Worm (Caenorhabditis elegans) whole organism, L3 larva: ENCODE measurements around the gene ensh-1.

ENCODE experiments used
- R02D3.7 ChIP-seq: fragments of 150-350 bp; optimal IDR thresholded peaks from 2 replicates; lab custom pipeline; 2014; ENCODE audit warnings: missing biosample characterization, missing genetic modification characterization
- aly-2 ChIP-seq: fragments of 150-350 bp; optimal IDR thresholded peaks from 2 replicates; lab custom pipeline; 2014; ENCODE audit warnings: missing biosample characterization, missing genetic modification characterization
- ama-1 ChIP-seq: fragments of 150-350 bp; optimal IDR thresholded peaks from 2 replicates; lab custom pipeline; 2018
- ceh-28 ChIP-seq: fragments of 150-350 bp; optimal IDR thresholded peaks from 2 replicates; lab custom pipeline; 2014; ENCODE audit warnings: missing biosample characterization, missing genetic modification reagents, missing genetic modification characterization
- ceh-9 ChIP-seq: sonication (generic microtip); optimal IDR thresholded peaks from 2 replicates; lab custom pipeline; 2018; ENCODE audit warnings: missing biosample characterization, missing genetic modification characterization
- daf-12 ChIP-seq: fragments of 150-350 bp; optimal IDR thresholded peaks from 2 replicates; lab custom pipeline; 2014; ENCODE audit warnings: missing biosample characterization, missing genetic modification reagents, missing genetic modification characterization
- egl-27 ChIP-seq: sonication (generic microtip); optimal IDR thresholded peaks from 4 replicates; lab custom pipeline; 2017; ENCODE audit warnings: missing biosample characterization, missing genetic modification reagents, missing genetic modification characterization
- elt-1 ChIP-seq: fragments of 150-350 bp; optimal IDR thresholded peaks from 2 replicates; lab custom pipeline; 2014; ENCODE audit warnings: missing biosample characterization, missing genetic modification characterization
- elt-2 ChIP-seq: sonication (generic microtip); optimal IDR thresholded peaks from 2 replicates; lab custom pipeline; 2016; ENCODE audit warnings: missing genetic modification reagents, mild to moderate bottlenecking, missing genetic modification characterization, missing compliant biosample characterization
- elt-3 ChIP-seq, 3 experiments: fragments of 150-350 bp in 1 of 3; sonication (generic microtip) in 2 of 3; optimal IDR thresholded peaks; 2 replicates in 2 of 3; 4 replicates in 1 of 3; lab custom pipeline; 2014 to 2017; ENCODE audit warnings: missing biosample characterization in 3 of 3, missing genetic modification characterization in 3 of 3
- fkh-10 ChIP-seq: sonication (generic microtip); optimal IDR thresholded peaks from 2 replicates; lab custom pipeline; 2017; ENCODE audit warnings: missing biosample characterization, missing genetic modification reagents, missing genetic modification characterization
- hmg-11 ChIP-seq: sonication (generic microtip); optimal IDR thresholded peaks from 2 replicates; lab custom pipeline; 2016; ENCODE audit warnings: missing genetic modification characterization, missing compliant biosample characterization
- jun-1 ChIP-seq: fragments of 150-350 bp; optimal IDR thresholded peaks from 2 replicates; lab custom pipeline; 2014; ENCODE audit warnings: missing biosample characterization, missing genetic modification reagents, missing genetic modification characterization
- lin-15B ChIP-seq: fragments of 150-350 bp; optimal IDR thresholded peaks from 2 replicates; lab custom pipeline; 2014; ENCODE audit warnings: missing biosample characterization, missing genetic modification characterization
- lin-39 ChIP-seq: fragments of 150-350 bp; optimal IDR thresholded peaks from 2 replicates; lab custom pipeline; 2018; ENCODE audit warnings: missing biosample characterization, missing genetic modification reagents, missing genetic modification characterization
- lsy-12 ChIP-seq: sonication (generic microtip); optimal IDR thresholded peaks from 2 replicates; lab custom pipeline; 2016; ENCODE audit warnings: mild to moderate bottlenecking, missing genetic modification characterization, missing compliant biosample characterization
- mdl-1 ChIP-seq: fragments of 150-350 bp; optimal IDR thresholded peaks from 2 replicates; lab custom pipeline; 2014; ENCODE audit warnings: missing biosample characterization, missing genetic modification characterization
- mml-1 ChIP-seq: fragments of 150-350 bp; sonication (generic microtip); optimal IDR thresholded peaks from 3 replicates; lab custom pipeline; 2014; ENCODE audit warnings: missing biosample characterization, missing genetic modification characterization
- nfya-1 ChIP-seq: sonication (generic microtip); optimal IDR thresholded peaks from 2 replicates; lab custom pipeline; 2017; ENCODE audit warnings: missing genetic modification characterization, mild to moderate bottlenecking, missing compliant biosample characterization, antibody characterized with exemption, moderate library complexity; ENCODE audit not compliant: insufficient read depth
- nhr-12 ChIP-seq: fragments of 150-350 bp; optimal IDR thresholded peaks from 2 replicates; lab custom pipeline; 2014; ENCODE audit warnings: missing biosample characterization, missing genetic modification characterization
- nhr-237 ChIP-seq: fragments of 150-350 bp; optimal IDR thresholded peaks from 2 replicates; lab custom pipeline; 2014; ENCODE audit warnings: missing biosample characterization, missing genetic modification characterization
- nhr-25 ChIP-seq: sonication (generic microtip); optimal IDR thresholded peaks from 2 replicates; lab custom pipeline; 2017; ENCODE audit warnings: missing biosample characterization, missing genetic modification characterization
- nhr-43 ChIP-seq: sonication (generic microtip); optimal IDR thresholded peaks from 2 replicates; lab custom pipeline; 2016; ENCODE audit warnings: mild to moderate bottlenecking, missing genetic modification characterization, missing compliant biosample characterization; ENCODE audit not compliant: poor library complexity, severe bottlenecking
- nhr-67 ChIP-seq: fragments of 150-350 bp; optimal IDR thresholded peaks from 2 replicates; lab custom pipeline; 2014; ENCODE audit warnings: missing biosample characterization, missing genetic modification characterization
- nhr-77 ChIP-seq: fragments of 150-350 bp; optimal IDR thresholded peaks from 2 replicates; lab custom pipeline; 2014; ENCODE audit warnings: missing biosample characterization, missing genetic modification characterization
- pha-4 ChIP-seq: fragments of 150-350 bp; optimal IDR thresholded peaks from 2 replicates; lab custom pipeline; 2014; ENCODE audit warnings: missing biosample characterization, missing genetic modification reagents, missing genetic modification characterization
- pqm-1 ChIP-seq: fragments of 150-350 bp; optimal IDR thresholded peaks from 2 replicates; lab custom pipeline; 2017; ENCODE audit warnings: missing biosample characterization, missing genetic modification characterization, inconsistent platforms
- sea-2 ChIP-seq: fragments of 150-350 bp; sonication (generic microtip); optimal IDR thresholded peaks from 4 replicates; lab custom pipeline; 2014; ENCODE audit warnings: missing biosample characterization, missing genetic modification reagents, missing genetic modification characterization
- skn-1 ChIP-seq: fragments of 150-350 bp; optimal IDR thresholded peaks from 2 replicates; lab custom pipeline; 2014; ENCODE audit warnings: missing biosample characterization, missing genetic modification characterization
- snpc-4 ChIP-seq: fragments of 150-350 bp; optimal IDR thresholded peaks from 2 replicates; lab custom pipeline; 2014; ENCODE audit warnings: missing biosample characterization, missing genetic modification characterization
- tbx-2 ChIP-seq: sonication (generic microtip); optimal IDR thresholded peaks from 2 replicates; lab custom pipeline; 2016; ENCODE audit warnings: mild to moderate bottlenecking, missing genetic modification characterization, missing compliant biosample characterization
- unc-39 ChIP-seq: sonication (generic microtip); optimal IDR thresholded peaks from 4 replicates; lab custom pipeline; 2017; ENCODE audit warnings: missing biosample characterization, missing genetic modification characterization
- unc-62 ChIP-seq: fragments of 150-350 bp; sonication (generic microtip); optimal IDR thresholded peaks from 4 replicates; lab custom pipeline; 2014; ENCODE audit warnings: missing biosample characterization, missing genetic modification reagents, missing genetic modification characterization
- ztf-11 ChIP-seq: fragments of 150-350 bp; optimal IDR thresholded peaks from 2 replicates; lab custom pipeline; 2014; ENCODE audit warnings: missing biosample characterization, missing genetic modification characterization
- ztf-4 ChIP-seq: fragments of 150-350 bp; optimal IDR thresholded peaks from 2 replicates; lab custom pipeline; 2014; ENCODE audit warnings: missing biosample characterization, missing genetic modification characterization

ensh-1 gene

DNA sequence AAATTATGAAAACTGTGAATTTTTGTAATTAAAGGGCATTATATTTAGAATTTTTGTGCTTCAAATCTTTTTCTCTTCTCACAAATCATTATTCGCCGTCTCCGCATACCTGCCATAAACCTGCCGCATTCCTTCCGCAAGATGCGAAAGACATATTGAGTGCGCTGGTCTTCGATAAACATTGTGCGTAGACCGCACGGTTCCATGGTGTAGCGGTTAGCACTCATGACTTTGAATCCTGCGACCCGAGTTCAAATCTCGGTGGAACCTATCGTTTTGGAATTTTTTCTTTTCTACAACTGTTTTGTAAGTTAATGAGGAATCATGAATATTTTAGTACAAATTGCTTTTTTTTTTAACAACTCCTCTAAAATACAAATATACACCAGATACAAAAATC, 20.3 kb downstream of the ensh-1 start:
- TF ChIP-seq hmg-11 (tag; lab: Kevin White, UChicago), result peak; percentile 4
- TF ChIP-seq ceh-9 (tag; lab: Kevin White, UChicago), result no peak

DNA sequence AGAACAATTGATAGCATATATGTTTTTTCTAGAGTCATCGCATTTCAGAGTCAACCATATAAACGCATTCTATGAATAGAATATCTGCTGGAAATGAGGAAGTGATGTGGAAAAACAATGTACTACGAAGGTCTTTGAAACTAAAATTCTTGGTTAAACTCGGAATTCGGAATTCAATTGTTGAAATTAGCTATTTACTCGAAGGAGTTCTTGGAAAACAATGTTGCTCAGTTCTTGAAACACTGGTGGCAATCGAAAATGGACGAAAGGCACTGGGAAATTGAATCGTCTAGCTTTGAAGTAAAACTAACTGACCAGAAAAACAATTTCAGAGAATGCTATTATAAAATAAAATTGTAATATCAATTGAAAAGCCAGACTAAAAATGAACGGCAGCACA, 21.2 kb downstream of the ensh-1 start:
- no peak for TF ChIP-seq nhr-77 (tag; lab: Kevin White, UChicago)
- peak; percentile 4 for TF ChIP-seq tbx-2 (tag; lab: Kevin White, UChicago)

DNA sequence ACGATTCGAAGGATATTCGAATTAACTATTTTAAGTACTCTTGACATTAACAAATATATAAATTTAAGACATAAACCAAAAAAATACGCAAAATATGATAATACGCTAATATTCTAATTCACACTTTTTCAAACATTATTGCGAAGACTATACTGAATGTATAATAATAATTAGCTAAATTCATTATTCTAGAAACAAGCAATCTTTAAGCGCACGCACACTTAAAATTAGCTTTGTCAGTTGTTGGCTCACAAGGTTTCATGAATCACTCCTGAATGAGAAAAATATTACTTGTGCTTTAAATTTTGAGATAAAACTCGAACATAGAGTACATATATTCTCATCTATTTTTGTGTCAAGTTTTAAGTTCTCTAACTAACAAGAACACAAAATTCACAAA, 21.7 kb downstream of the ensh-1 start:
- TF ChIP-seq mdl-1, result no peak
- no peak for TF ChIP-seq nhr-77 (tag; lab: Kevin White, UChicago)
- TF ChIP-seq R02D3.7, result no peak
- TF ChIP-seq sea-2, result no peak
- TF ChIP-seq lin-39 (tag; lab: Kevin White, UChicago), result no peak
- no peak for TF ChIP-seq nhr-67 (tag; lab: Kevin White, UChicago)
- TF ChIP-seq ama-1 (lab: Kevin White, UChicago), result no peak
- no peak for TF ChIP-seq unc-62 (GFP tag; lab: Kevin White, UChicago)

DNA sequence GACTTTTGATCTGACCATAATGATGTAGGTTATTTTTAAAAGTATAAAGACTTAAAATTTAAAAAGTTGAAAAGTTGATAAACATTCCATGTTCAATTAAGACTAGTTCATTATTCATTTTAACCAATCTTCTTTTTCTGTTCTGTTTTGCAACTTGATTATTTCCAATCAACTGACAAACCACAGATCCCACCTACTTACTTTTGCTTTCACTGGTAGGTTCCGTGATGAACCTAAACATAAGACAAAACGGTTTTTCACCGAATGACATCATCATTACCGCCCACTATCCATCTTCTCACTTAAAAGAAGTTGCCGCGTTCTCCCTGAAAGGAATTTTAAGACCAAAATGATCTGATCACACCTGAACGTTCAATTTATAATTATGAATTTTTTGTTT, 24.5 kb downstream of the ensh-1 start:
- TF ChIP-seq lin-15B (tag; lab: Kevin White, UChicago) (no peak), snpc-4 (tag; lab: Kevin White, UChicago) (no peak), hmg-11 (tag; lab: Kevin White, UChicago) (no peak), nhr-43 (no peak), elt-2 (tag; lab: Kevin White, UChicago) (no peak), R02D3.7 (no peak), nfya-1 (no peak), mml-1 (tag; lab: Kevin White, UChicago) (no peak), pqm-1 (no peak), fkh-10 (GFP tag; lab: Kevin White, UChicago) (no peak), ceh-28 (no peak), egl-27 (tag; lab: Kevin White, UChicago) (no peak), unc-39 (tag; lab: Kevin White, UChicago) (no peak), nhr-25 (no peak), nhr-237 (no peak)

DNA sequence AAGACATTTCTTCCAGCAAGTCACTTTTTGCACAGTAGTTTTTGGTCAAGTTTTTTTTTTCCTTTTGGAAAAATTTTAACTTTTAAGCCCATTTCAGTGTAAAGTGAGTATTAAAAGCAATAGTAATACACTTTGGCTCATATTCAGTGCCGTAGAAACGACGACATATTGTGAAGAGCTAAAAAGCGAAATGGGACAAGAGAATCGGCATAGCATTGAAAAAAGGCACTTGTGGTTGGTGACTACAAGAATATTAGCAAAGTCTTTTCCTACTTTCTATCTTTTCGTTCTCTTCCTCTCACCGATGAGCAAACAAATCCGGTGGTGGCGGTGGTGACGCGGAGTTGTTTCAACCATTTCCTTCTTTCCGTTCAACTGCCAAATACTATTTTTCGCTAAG, 25.7 kb downstream of the ensh-1 start, which contains the start of gene acs-22:
TSS of gene acs-22 (plus strand) at position 301 of the 400 bp plus-strand sequence.
- TF ChIP-seq ztf-4 (tag; lab: Kevin White, UChicago) (no peak), pha-4 (peak; percentile 24), daf-12 (no peak), ceh-9 (tag; lab: Kevin White, UChicago) (no peak), elt-3 (tag; optimal IDR thresholded peaks at IDR 0.05; lab: Kevin White, UChicago) (no peak)

DNA sequence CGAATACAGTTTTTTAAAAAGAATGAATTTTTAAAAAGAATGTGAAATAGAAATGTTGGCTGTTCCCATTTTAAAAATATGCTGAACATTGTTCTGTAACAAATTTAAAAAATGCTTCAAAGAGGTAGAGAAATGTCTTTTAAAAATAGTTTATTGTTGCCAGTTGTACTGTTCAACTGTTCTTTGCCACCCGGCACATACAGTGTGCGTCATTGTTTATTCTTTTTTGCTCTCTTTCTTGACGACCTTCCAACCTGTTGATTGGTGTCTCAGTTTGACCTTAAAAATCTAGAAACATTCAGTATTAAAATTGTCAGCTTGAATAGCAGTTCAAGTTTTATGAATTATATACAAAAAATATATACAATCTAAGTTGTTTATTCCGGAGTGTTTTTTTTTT, 26.5 kb downstream of the ensh-1 start:
- TF ChIP-seq daf-12 (no peak), pha-4 (peak; percentile 54), lsy-12 (tag; lab: Kevin White, UChicago) (no peak), nhr-12 (tag; lab: Kevin White, UChicago) (no peak)

DNA sequence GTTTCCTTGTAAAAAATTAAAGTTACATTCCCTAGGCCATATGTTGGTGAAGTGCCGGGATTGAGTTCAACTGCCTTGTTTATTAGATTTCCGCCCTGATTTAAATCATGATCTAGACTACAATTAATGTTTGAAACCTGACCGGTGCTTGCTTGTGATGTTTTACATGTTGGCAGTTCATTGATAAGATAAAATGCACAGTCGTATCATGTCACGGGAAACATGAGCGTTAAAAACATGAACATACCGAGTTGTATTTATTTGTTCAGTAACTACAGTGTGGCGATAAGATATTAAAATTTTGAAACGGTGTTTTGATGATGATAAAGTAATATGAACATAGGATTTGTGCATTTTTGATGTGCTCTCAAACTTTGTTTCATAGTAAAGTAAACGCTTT, 27.2 kb downstream of the ensh-1 start:
- TF ChIP-seq nhr-43 (no peak), skn-1 (tag; lab: Kevin White, UChicago) (peak; percentile 2), elt-2 (tag; lab: Kevin White, UChicago) (peak; percentile 96), pha-4 (peak; percentile 74), nhr-67 (tag; lab: Kevin White, UChicago) (no peak), ztf-11 (tag; lab: Kevin White, UChicago) (no peak), pqm-1 (peak; percentile 96), hmg-11 (tag; lab: Kevin White, UChicago) (no peak), elt-1 (tag; lab: Kevin White, UChicago) (no peak), jun-1 (tag; lab: Kevin White, UChicago) (peak; percentile 67), fkh-10 (GFP tag; lab: Kevin White, UChicago) (no peak), nhr-25 (no peak), snpc-4 (tag; lab: Kevin White, UChicago) (no peak), aly-2 (tag; lab: Kevin White, UChicago) (no peak), lin-15B (tag; lab: Kevin White, UChicago) (no peak)
- TF ChIP-seq, all 47 proteins: peak for 5
